Fruit fly (Drosophila melanogaster): Measurements from ENCODE around the gene Fnta.

The Fnta gene

DNA sequence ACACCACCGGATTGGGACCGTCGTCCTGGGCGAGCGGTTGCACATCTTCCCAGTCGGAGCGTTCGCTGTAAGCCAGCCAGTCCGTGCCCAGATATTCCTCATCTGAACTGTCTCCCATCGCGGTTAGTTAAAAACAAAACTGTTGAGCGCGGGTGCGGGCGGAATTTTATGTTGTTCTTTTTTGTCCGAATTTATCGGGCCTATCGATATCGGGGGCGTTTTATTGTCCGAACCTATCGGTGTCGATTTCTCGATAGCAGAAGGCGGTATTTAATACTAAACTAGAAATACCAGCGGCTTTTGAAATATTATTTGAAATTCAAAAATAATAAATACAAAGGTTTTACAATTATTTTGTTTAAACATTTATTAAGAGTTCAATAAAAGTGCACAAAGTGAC, at the start of gene Fnta:
TSS of gene Fnta (minus strand) at position 204 of the 400 bp plus-strand sequence.
- no peak for TF ChIP-seq lz (GFP tag; optimal IDR thresholded peaks at IDR 0.05)
- TF ChIP-seq CG3032 (tag; optimal IDR thresholded peaks at IDR 0.05), result peak; percentile 4
- peak; percentile 31 for TF ChIP-seq CG6854 (GFP tag; optimal IDR thresholded peaks at IDR 0.05)
- TF ChIP-seq Hr39 (GFP tag; optimal IDR thresholded peaks at IDR 0.05), result no peak

DNA sequence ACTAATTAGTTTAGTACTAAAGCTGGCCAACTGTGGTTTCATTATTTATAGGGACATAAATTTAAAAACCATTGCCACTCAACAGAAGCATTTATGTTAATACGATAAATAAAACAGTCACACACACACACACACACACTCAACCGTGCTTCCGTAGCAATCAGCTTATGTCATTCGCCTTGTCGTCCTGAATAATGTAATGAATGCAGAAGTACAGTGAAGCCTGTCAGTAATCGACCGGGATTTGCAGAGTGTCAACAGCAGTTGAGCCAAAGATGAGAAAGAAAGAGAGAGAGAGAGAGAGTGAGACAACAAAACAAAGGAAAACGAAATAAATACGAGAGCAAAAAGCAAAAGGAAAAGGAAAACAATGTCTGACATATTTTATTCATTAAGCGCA, 37.9 kb upstream of the Fnta start:
- TF ChIP-seq CG6276 (GFP tag; optimal IDR thresholded peaks at IDR 0.05) (no peak), Eip75B (GFP tag; optimal IDR thresholded peaks at IDR 0.05) (no peak), fd85E (GFP tag; optimal IDR thresholded peaks at IDR 0.05) (no peak), CG1621 (tag; optimal IDR thresholded peaks at IDR 0.05) (no peak)

DNA sequence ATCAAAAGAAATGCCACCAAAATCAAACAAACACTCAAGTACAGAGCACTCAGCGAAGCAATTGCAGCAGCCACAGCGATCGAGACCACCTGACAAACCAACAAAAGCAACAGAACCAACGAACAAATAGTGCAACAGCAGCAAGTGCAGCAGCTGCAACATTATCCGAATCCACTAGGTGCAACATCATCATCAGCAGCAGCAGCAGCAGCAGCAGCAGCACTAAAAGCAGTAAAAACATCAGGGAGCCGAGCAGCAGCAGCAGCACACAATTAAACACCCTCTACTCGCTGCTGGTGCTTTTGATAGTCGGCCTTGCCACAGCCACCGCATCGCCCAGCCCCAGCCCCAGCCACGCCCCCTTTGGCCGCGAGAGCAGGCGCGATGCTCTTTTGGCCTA, 34.9 kb upstream of the Fnta start:
- TF ChIP-seq salr (GFP tag; optimal IDR thresholded peaks at IDR 0.05), result no peak
- TF ChIP-seq Sox15 (GFP tag; optimal IDR thresholded peaks at IDR 0.05), result no peak
- no peak for TF ChIP-seq Hr39 (GFP tag; optimal IDR thresholded peaks at IDR 0.05)
- TF ChIP-seq Met (GFP tag; optimal IDR thresholded peaks at IDR 0.05), result no peak
- no peak for TF ChIP-seq CG4318 (GFP tag; optimal IDR thresholded peaks at IDR 0.05)
- no peak for TF ChIP-seq CG7368 (GFP tag; optimal IDR thresholded peaks at IDR 0.05)
- no peak for TF ChIP-seq Blimp-1 (GFP tag; optimal IDR thresholded peaks at IDR 0.05)
- no peak for TF ChIP-seq CG6163 (GFP tag; IDR thresholded peaks at IDR 0.05)
- no peak for TF ChIP-seq CG9139 (GFP tag; optimal IDR thresholded peaks at IDR 0.05)
- TF ChIP-seq CG10631 (GFP tag; optimal IDR thresholded peaks at IDR 0.05), result no peak
- no peak for TF ChIP-seq CG8319 (GFP tag; optimal IDR thresholded peaks at IDR 0.05)
- TF ChIP-seq CG6854 (GFP tag; optimal IDR thresholded peaks at IDR 0.05), result no peak
- no peak for TF ChIP-seq CG15336 (GFP tag; IDR thresholded peaks at IDR 0.05)
- TF ChIP-seq CG11762 (GFP tag; optimal IDR thresholded peaks at IDR 0.05; ENCODE audit: insufficient read depth), result no peak
- TF ChIP-seq CG6792 (GFP tag; optimal IDR thresholded peaks at IDR 0.05), result no peak
- no peak for TF ChIP-seq CG31627 (GFP tag; optimal IDR thresholded peaks at IDR 0.05)

DNA sequence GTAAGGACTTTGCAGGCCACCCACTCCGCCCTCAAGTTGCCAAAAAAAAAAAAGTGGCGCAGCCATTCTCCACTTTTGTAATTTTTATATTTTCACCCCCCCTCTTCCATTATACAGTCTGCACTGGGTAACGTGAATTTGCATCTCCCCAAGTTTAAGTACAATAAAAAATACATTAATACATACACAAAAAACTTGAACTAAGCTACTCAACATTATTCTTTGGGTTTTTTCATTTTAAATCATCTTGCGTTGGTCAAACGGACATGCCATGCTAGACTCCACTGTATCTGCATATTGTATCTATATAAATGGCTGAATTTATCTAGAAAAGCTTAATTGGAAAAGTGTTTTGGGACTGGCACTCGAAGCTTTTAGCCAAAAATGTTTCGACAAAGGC, 31.0 kb upstream of the Fnta start:
- TF ChIP-seq CG4318 (GFP tag; optimal IDR thresholded peaks at IDR 0.05) (no peak), CG8119 (GFP tag; IDR thresholded peaks at IDR 0.05) (no peak), Ets21C (GFP tag; optimal IDR thresholded peaks at IDR 0.05) (no peak), CG3032 (tag; optimal IDR thresholded peaks at IDR 0.05) (no peak), Eip93F (GFP tag; optimal IDR thresholded peaks at IDR 0.05) (no peak), svp (GFP tag) (no peak), vri (GFP tag; optimal IDR thresholded peaks at IDR 0.05) (no peak), CG32006 (GFP tag; optimal IDR thresholded peaks at IDR 0.05) (peak; percentile 15), eg (GFP tag; IDR thresholded peaks at IDR 0.05) (peak; percentile 53; the same call in 2 of the 3 replicates), Sox15 (GFP tag; optimal IDR thresholded peaks at IDR 0.05) (no peak), CG8632 (GFP tag; optimal IDR thresholded peaks at IDR 0.05) (no peak)

DNA sequence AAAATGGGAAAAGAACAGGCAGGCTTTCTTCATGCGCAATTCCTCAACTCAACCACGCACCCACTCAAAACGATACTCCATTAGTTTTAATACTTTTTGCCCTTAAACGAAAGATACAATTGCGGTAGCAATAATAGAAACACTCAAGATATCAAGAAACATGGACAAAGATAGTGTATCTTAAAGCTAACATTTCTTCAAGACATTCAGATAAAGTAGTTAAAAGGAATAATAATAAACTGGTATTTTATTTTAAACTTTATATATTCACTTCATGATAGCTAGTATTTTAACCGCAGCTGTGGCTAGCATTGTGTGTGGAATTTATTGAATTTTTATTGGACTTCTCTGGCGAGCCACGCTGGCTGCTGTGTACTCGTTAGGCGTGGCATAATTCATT, 25.6 kb upstream of the Fnta start:
- TF ChIP-seq CG31627 (GFP tag; optimal IDR thresholded peaks at IDR 0.05) (no peak), CG10631 (GFP tag; optimal IDR thresholded peaks at IDR 0.05) (peak; percentile 12), eg (GFP tag; IDR thresholded peaks at IDR 0.05) (peak; percentile 36; the same call in 1 of the 3 replicates), Hr4 (GFP tag; optimal IDR thresholded peaks at IDR 0.05) (peak; percentile 13), CG10669 (GFP tag; optimal IDR thresholded peaks at IDR 0.05) (peak; percentile 22), ss (GFP tag; optimal IDR thresholded peaks at IDR 0.05) (no peak), Eip75B (GFP tag; optimal IDR thresholded peaks at IDR 0.05) (peak; percentile 9), CG6808 (GFP tag; optimal IDR thresholded peaks at IDR 0.05) (no peak), CG11762 (GFP tag; optimal IDR thresholded peaks at IDR 0.05; ENCODE audit: insufficient read depth) (no peak), CG8319 (GFP tag; optimal IDR thresholded peaks at IDR 0.05) (no peak), Met (GFP tag; optimal IDR thresholded peaks at IDR 0.05) (peak; percentile 10), Sox14 (GFP tag; optimal IDR thresholded peaks at IDR 0.05) (no peak), topi (GFP tag; optimal IDR thresholded peaks at IDR 0.05) (no peak), CG8632 (GFP tag; optimal IDR thresholded peaks at IDR 0.05) (no peak), salr (GFP tag; optimal IDR thresholded peaks at IDR 0.05) (no peak), dac (GFP tag; optimal IDR thresholded peaks at IDR 0.05) (no peak), fd85E (GFP tag; optimal IDR thresholded peaks at IDR 0.05) (no peak), lz (GFP tag; optimal IDR thresholded peaks at IDR 0.05) (no peak), fkh (GFP tag; optimal IDR thresholded peaks at IDR 0.05) (no peak), Eip78C (GFP tag) (peak; percentile 66), CG6854 (GFP tag; optimal IDR thresholded peaks at IDR 0.05) (no peak), dsx (GFP tag; optimal IDR thresholded peaks at IDR 0.05; ENCODE audit: poor library complexity, severe bottlenecking) (no peak), Sox102F (GFP tag; optimal IDR thresholded peaks at IDR 0.05) (no peak), CG32006 (GFP tag; optimal IDR thresholded peaks at IDR 0.05) (peak; percentile 27), CG34406 (GFP tag; optimal IDR thresholded peaks at IDR 0.05) (no peak), CG6163 (GFP tag; IDR thresholded peaks at IDR 0.05) (0 out of 3 replicates have a peak, but pooled peaks have one; percentile 20)
